Fruit fly (Drosophila melanogaster) whole organism, embryonic: ENCODE data around the gene Osi10b.

Experiments used
- ATbp ChIP-seq: fragments of 200-800 bp; sonication (Bioruptor generic); optimal IDR thresholded peaks from 2 replicates; lab custom pipeline; 2017; ENCODE audit warnings: missing biosample characterization, mild to moderate bottlenecking, missing genetic modification characterization, missing genetic modification reagents
- Blimp-1 ChIP-seq: fragments of 200-800 bp; sonication (Bioruptor generic); optimal IDR thresholded peaks from 3 replicates; lab custom pipeline; 2018; ENCODE audit warnings: missing biosample characterization, missing genetic modification characterization, mild to moderate bottlenecking, moderate library complexity, missing genetic modification reagents
- CG10321 ChIP-seq: fragments of 200-800 bp; sonication (Bioruptor generic); IDR thresholded peaks from 2 replicates; pipeline ENCODE4 v1.3.6; 2022; ENCODE audit warnings: missing biosample characterization, missing genetic modification characterization
- CG10654 ChIP-seq: fragments of 200-800 bp; sonication (Bioruptor generic); optimal IDR thresholded peaks from 2 replicates; lab custom pipeline; 2016; ENCODE audit warnings: missing biosample characterization, missing genetic modification characterization
- CG10979 ChIP-seq: fragments of 200-800 bp; sonication (Bioruptor generic); optimal IDR thresholded peaks from 2 replicates; lab custom pipeline; 2018; ENCODE audit warnings: missing biosample characterization, mild to moderate bottlenecking, missing genetic modification characterization, moderate library complexity
- CG12219 ChIP-seq: fragments of 200-800 bp; sonication (Bioruptor generic); optimal IDR thresholded peaks from 3 replicates; lab custom pipeline; 2018; ENCODE audit warnings: missing biosample characterization, mild to moderate bottlenecking, missing genetic modification characterization
- CG12769 ChIP-seq: fragments of 200-800 bp; sonication (Bioruptor generic); optimal IDR thresholded peaks from 2 replicates; lab custom pipeline; 2019; ENCODE audit warnings: missing biosample characterization, mild to moderate bottlenecking, missing genetic modification characterization, moderate library complexity
- CG15011 ChIP-seq: fragments of 200-800 bp; sonication (Bioruptor generic); optimal IDR thresholded peaks from 3 replicates; lab custom pipeline; 2018; ENCODE audit warnings: missing biosample characterization, mild to moderate bottlenecking, missing genetic modification characterization
- CG15696 ChIP-seq: fragments of 200-800 bp; sonication (Bioruptor generic); optimal IDR thresholded peaks from 2 replicates; lab custom pipeline; 2019; ENCODE audit warnings: missing biosample characterization, mild to moderate bottlenecking, missing genetic modification characterization, moderate library complexity
- CG1603 ChIP-seq: fragments of 200-800 bp; sonication (Bioruptor generic); optimal IDR thresholded peaks from 2 replicates; lab custom pipeline; 2019; ENCODE audit warnings: missing biosample characterization, mild to moderate bottlenecking, missing genetic modification characterization, moderate library complexity
- CG17361 ChIP-seq: fragments of 200-800 bp; sonication (Bioruptor generic); IDR thresholded peaks from 3 replicates; pipeline ENCODE4 v1.3.6; 2022; ENCODE audit warnings: missing biosample characterization, missing genetic modification characterization
- CG18599 ChIP-seq: fragments of 200-800 bp; sonication (Bioruptor generic); optimal IDR thresholded peaks from 3 replicates; lab custom pipeline; 2017; ENCODE audit warnings: missing biosample characterization, missing genetic modification characterization, mild to moderate bottlenecking, moderate library complexity, missing genetic modification reagents
- CG2116 ChIP-seq: fragments of 200-800 bp; sonication (Bioruptor generic); optimal IDR thresholded peaks from 3 replicates; lab custom pipeline; 2018; ENCODE audit warnings: missing biosample characterization, mild to moderate bottlenecking, missing genetic modification characterization
- CG2678 ChIP-seq: fragments of 200-800 bp; sonication (Bioruptor generic); optimal IDR thresholded peaks from 3 replicates; lab custom pipeline; 2019; ENCODE audit warnings: missing biosample characterization, mild to moderate bottlenecking, missing genetic modification characterization, moderate library complexity
- CG3847 ChIP-seq: fragments of 200-800 bp; sonication (Bioruptor generic); IDR thresholded peaks from 2 replicates; pipeline ENCODE4 v1.3.6; 2022; ENCODE audit warnings: missing biosample characterization, missing genetic modification characterization
- CG4707 ChIP-seq: fragments of 200-800 bp; sonication (Bioruptor generic); optimal IDR thresholded peaks from 2 replicates; lab custom pipeline; 2018; ENCODE audit warnings: missing biosample characterization, mild to moderate bottlenecking, missing genetic modification characterization, moderate library complexity
- CG6689 ChIP-seq: fragments of 200-800 bp; sonication (Bioruptor generic); IDR thresholded peaks from 2 replicates; pipeline ENCODE4 v1.3.6; 2022; ENCODE audit warnings: missing biosample characterization, missing genetic modification characterization
- CG7271 ChIP-seq: fragments of 200-800 bp; sonication (Bioruptor generic); optimal IDR thresholded peaks from 2 replicates; lab custom pipeline; 2018; ENCODE audit warnings: missing biosample characterization, mild to moderate bottlenecking, missing genetic modification characterization, moderate library complexity
- CG7745 ChIP-seq: fragments of 200-800 bp; sonication (Bioruptor generic); optimal IDR thresholded peaks from 2 replicates; lab custom pipeline; 2018; ENCODE audit warnings: missing biosample characterization, mild to moderate bottlenecking, missing genetic modification characterization, moderate library complexity
- CG7839 ChIP-seq: fragments of 200-800 bp; sonication (Bioruptor generic); optimal IDR thresholded peaks from 3 replicates; lab custom pipeline; 2018; ENCODE audit warnings: missing biosample characterization, mild to moderate bottlenecking, missing genetic modification characterization, moderate library complexity
- CG7987 ChIP-seq: fragments of 200-800 bp; sonication (Bioruptor generic); optimal IDR thresholded peaks from 2 replicates; lab custom pipeline; 2018; ENCODE audit warnings: missing biosample characterization, mild to moderate bottlenecking, missing genetic modification characterization, moderate library complexity
- Camta ChIP-seq: fragments of 200-800 bp; sonication (Bioruptor generic); optimal IDR thresholded peaks from 2 replicates; lab custom pipeline; 2016; ENCODE audit warnings: missing biosample characterization, missing genetic modification characterization
- CrebB ChIP-seq: fragments of 200-800 bp; sonication (Bioruptor generic); optimal IDR thresholded peaks from 3 replicates; lab custom pipeline; 2018; ENCODE audit warnings: missing biosample characterization, mild to moderate bottlenecking, missing genetic modification characterization
- Dp ChIP-seq: fragments of 200-800 bp; sonication (Bioruptor generic); optimal IDR thresholded peaks from 2 replicates; lab custom pipeline; 2018; ENCODE audit warnings: missing biosample characterization, mild to moderate bottlenecking, missing genetic modification characterization, moderate library complexity
- Ets65A ChIP-seq: fragments of 200-800 bp; sonication (Bioruptor generic); peaks from one replicate; lab custom pipeline; 2016; ENCODE audit warnings: missing biosample characterization, missing genetic modification characterization
- Hr78 ChIP-seq, 2 experiments: fragments of 200-800 bp in 1 of 2; fragments of >200 bp in 1 of 2; sonication (Bioruptor generic) in 1 of 2; optimal IDR thresholded peaks; 2 replicates each; lab custom pipeline; 2017 to 2019; ENCODE audit warnings: missing biosample characterization in 2 of 2, missing genetic modification characterization in 2 of 2, mild to moderate bottlenecking in 1 of 2, moderate library complexity in 1 of 2
- Side ChIP-seq: fragments of 200-800 bp; sonication (Bioruptor generic); optimal IDR thresholded peaks from 2 replicates; lab custom pipeline; 2016; ENCODE audit warnings: missing biosample characterization, missing genetic modification characterization
- abd-A ChIP-seq: fragments of 200-800 bp; sonication (Bioruptor generic); optimal IDR thresholded peaks from 3 replicates; lab custom pipeline; 2019; ENCODE audit warnings: missing biosample characterization, mild to moderate bottlenecking, missing genetic modification characterization, moderate library complexity
- ase ChIP-seq: fragments of 200-800 bp; sonication (Bioruptor generic); IDR thresholded peaks from 3 replicates; pipeline ENCODE4 v1.3.6; 2022; ENCODE audit warnings: missing biosample characterization, missing genetic modification characterization
- bab2 ChIP-seq: fragments of 200-800 bp; sonication (Bioruptor generic); optimal IDR thresholded peaks from 2 replicates; lab custom pipeline; 2016; ENCODE audit warnings: missing biosample characterization, missing genetic modification characterization
- caup ChIP-seq: fragments of 200-800 bp; sonication (Bioruptor generic); optimal IDR thresholded peaks from 3 replicates; lab custom pipeline; 2017; ENCODE audit warnings: missing biosample characterization, mild to moderate bottlenecking, missing genetic modification characterization, moderate library complexity; ENCODE audit not compliant: severe bottlenecking
- dmrt99B ChIP-seq: fragments of 200-800 bp; sonication (Bioruptor generic); optimal IDR thresholded peaks from 2 replicates; lab custom pipeline; 2018; ENCODE audit warnings: missing biosample characterization, mild to moderate bottlenecking, missing genetic modification characterization, moderate library complexity
- dpn ChIP-seq, 2 experiments: fragments of 200-800 bp; sonication (Bioruptor generic); optimal IDR thresholded peaks; 3 replicates each; lab custom pipeline; 2016; ENCODE audit warnings: missing biosample characterization in 2 of 2, missing genetic modification characterization in 2 of 2
- en ChIP-seq: fragments of 200-800 bp; sonication (Bioruptor generic); optimal IDR thresholded peaks from 2 replicates; lab custom pipeline; 2016; ENCODE audit warnings: missing biosample characterization, missing genetic modification characterization
- fd96Cb ChIP-seq: fragments of 200-800 bp; sonication (Bioruptor generic); optimal IDR thresholded peaks from 2 replicates; lab custom pipeline; 2018; ENCODE audit warnings: missing biosample characterization, mild to moderate bottlenecking, missing genetic modification characterization, moderate library complexity
- jigr1 ChIP-seq: fragments of 200-800 bp; sonication (Bioruptor generic); IDR thresholded peaks from 3 replicates; pipeline ENCODE4 v1.3.6; 2022; ENCODE audit warnings: missing biosample characterization, missing genetic modification characterization
- kni ChIP-seq: fragments of 200-800 bp; sonication (Bioruptor generic); optimal IDR thresholded peaks from 3 replicates; lab custom pipeline; 2017; ENCODE audit warnings: mild to moderate bottlenecking, missing biosample characterization, missing genetic modification reagents, missing genetic modification characterization
- lmd ChIP-seq: fragments of 200-800 bp; sonication (Bioruptor generic); IDR thresholded peaks from 2 replicates; pipeline ENCODE4 v1.3.6; 2022; ENCODE audit warnings: missing biosample characterization, missing genetic modification characterization
- nmo ChIP-seq: fragments of 200-800 bp; sonication (Bioruptor generic); optimal IDR thresholded peaks from 2 replicates; lab custom pipeline; 2018; ENCODE audit warnings: missing biosample characterization, mild to moderate bottlenecking, missing genetic modification characterization, moderate library complexity
- oc ChIP-seq: fragments of 200-800 bp; sonication (Bioruptor generic); optimal IDR thresholded peaks from 2 replicates; lab custom pipeline; 2018; ENCODE audit warnings: missing biosample characterization, mild to moderate bottlenecking, missing genetic modification characterization, moderate library complexity
- pros ChIP-seq: fragments of 200-800 bp; sonication (Bioruptor generic); optimal IDR thresholded peaks from 3 replicates; lab custom pipeline; 2019; ENCODE audit warnings: missing biosample characterization, mild to moderate bottlenecking, missing genetic modification characterization, moderate library complexity
- rib ChIP-seq: fragments of 200-800 bp; sonication (Bioruptor generic); IDR thresholded peaks from 2 replicates; pipeline ENCODE4 v1.3.6; 2022; ENCODE audit warnings: missing biosample characterization, missing genetic modification characterization
- scrt ChIP-seq: fragments of 200-800 bp; sonication (Bioruptor generic); optimal IDR thresholded peaks from 2 replicates; lab custom pipeline; 2018; ENCODE audit warnings: missing biosample characterization, mild to moderate bottlenecking, missing genetic modification characterization, moderate library complexity
- sr ChIP-seq: fragments of 200-800 bp; sonication (Bioruptor generic); IDR thresholded peaks from 3 replicates; pipeline ENCODE4 v1.3.6; 2022; ENCODE audit warnings: missing biosample characterization, missing genetic modification characterization
- wek ChIP-seq: fragments of 200-800 bp; sonication (Bioruptor generic); optimal IDR thresholded peaks from 3 replicates; lab custom pipeline; 2018; ENCODE audit warnings: missing biosample characterization, mild to moderate bottlenecking, missing genetic modification characterization, moderate library complexity

Gene Osi10b

DNA sequence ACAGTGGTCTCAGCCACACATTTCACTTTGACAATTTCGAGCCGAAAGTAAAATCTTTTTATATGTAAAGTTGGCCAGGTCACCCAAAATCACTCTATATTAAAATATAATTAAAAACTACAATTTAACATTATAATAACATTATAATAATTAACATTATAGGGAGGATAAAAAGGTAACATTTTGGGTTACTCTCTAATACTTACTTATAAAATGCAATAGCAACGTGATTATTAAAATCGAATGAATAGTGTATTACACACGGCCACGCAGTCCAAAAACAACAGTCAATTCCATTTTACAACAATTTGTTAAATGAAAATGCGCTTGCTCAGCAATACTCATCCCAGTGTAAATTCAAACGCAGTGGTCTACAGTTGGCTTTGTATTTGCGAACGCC lies 43.9 kb upstream of the Osi10b start (continued):
- TF ChIP-seq CG2678 (peak; percentile 13), CG6689 (GFP tag; lab: Robert Waterston, UW) (no peak), CG4707 (GFP tag; lab: Kevin White, UChicago) (no peak), CrebB (no peak), dpn (GFP tag; optimal IDR thresholded peaks at IDR 0.05; lab: Kevin White, UChicago) (no peak), CG12769 (no peak), scrt (GFP tag; lab: Kevin White, UChicago) (no peak), CG3847 (GFP tag; lab: Robert Waterston, UW) (no peak), ATbp (GFP tag; lab: Kevin White, UChicago) (no peak), Dp (GFP tag; lab: Kevin White, UChicago) (no peak), CG15011 (no peak), ase (GFP tag; lab: Robert Waterston, UW) (no peak), CG10321 (GFP tag; lab: Robert Waterston, UW) (no peak), fd96Cb (tag; lab: Kevin White, UChicago) (no peak), CG15696 (no peak), CG7987 (GFP tag; lab: Kevin White, UChicago) (no peak), lmd (GFP tag; lab: Robert Waterston, UW) (no peak), Side (GFP tag; lab: Kevin White, UChicago) (no peak), CG17361 (GFP tag; lab: Robert Waterston, UW) (0 out of 3 replicates have a peak, but pooled peaks have one; percentile 31), CG10654 (GFP tag; lab: Kevin White, UChicago) (no peak), wek (GFP tag; lab: Kevin White, UChicago) (no peak), CG18599 (GFP tag; lab: Kevin White, UChicago) (no peak), nmo (GFP tag; lab: Kevin White, UChicago) (peak; percentile 6), dmrt99B (tag; lab: Kevin White, UChicago) (peak; percentile 17), CG7839 (tag; lab: Kevin White, UChicago) (peak; percentile 16), sr (GFP tag; lab: Robert Waterston, UW) (no peak), jigr1 (no peak)

DNA sequence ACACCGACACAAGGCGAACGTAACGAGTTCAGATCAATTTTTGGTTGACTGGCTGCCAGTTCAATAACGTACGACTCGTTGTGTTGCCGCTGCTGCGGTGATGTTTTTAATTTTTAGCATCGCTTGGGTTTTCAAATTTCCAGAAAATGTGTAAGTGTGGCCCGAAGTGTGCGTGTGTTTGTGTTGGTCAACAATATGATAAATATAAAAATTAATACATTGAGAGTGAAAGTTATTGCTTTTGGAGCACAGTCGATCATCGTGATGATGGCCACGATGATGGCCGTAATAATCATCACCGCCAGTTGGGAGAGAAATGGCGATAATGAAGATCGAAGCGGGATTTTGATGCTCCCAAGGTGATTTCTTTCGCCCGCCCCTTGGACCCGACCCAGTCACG lies 39.8 kb upstream of the Osi10b start:
- TF ChIP-seq Blimp-1 (peak; percentile 93), kni (peak; percentile 34), pros (GFP tag; lab: Kevin White, UChicago) (peak; percentile 14), bab2 (no peak), Hr78 (GFP tag; optimal IDR thresholded peaks at IDR 0.05; lab: Kevin White, UChicago) (peak in 1 of 2 experiments; percentile 32), CG2116 (GFP tag; lab: Kevin White, UChicago) (no peak), rib (no peak), CG7271 (tag; lab: Kevin White, UChicago) (no peak), abd-A (tag; lab: Kevin White, UChicago) (peak; percentile 60), CG7745 (peak; percentile 75)

DNA sequence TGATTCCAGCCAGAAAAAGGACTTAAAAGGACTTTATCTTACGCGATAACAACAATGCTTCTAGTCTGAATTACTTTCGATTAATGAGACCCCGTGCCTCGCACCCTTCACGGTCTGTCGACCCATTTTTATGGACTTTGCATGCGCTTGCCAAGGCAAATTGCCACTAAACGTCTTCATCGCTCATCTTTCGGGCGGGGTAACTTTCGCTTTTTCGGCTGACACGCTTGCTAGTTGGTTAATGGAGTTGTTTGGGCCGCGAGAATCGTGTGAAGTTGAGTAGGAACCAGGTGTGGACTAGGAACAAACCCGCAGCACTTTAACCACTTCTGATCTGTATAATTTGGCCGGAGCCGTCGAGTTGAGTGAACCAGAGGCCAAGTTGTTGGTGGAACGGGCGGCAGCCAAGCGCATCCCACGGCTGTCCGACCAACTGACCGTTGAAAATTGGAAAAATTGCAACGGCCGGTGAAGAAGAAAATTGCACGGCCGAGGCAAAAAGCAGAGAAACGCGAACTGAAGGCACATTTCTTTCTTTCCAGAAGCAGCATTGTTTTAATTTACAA lies 38.9 kb upstream of the Osi10b start, which contains the start of gene Osi5:
TSS of gene Osi5 (plus strand) at position 516 of the 566 bp plus-strand sequence.
- TF ChIP-seq Ets65A (GFP tag; lab: Kevin White, UChicago) (peak; percentile 4), en (GFP tag; lab: Kevin White, UChicago) (no peak), Camta (GFP tag; lab: Kevin White, UChicago) (no peak), CG12219 (GFP tag; lab: Kevin White, UChicago) (no peak), CG10979 (tag; lab: Kevin White, UChicago) (no peak), Blimp-1 (peak; percentile 95), oc (tag; lab: Kevin White, UChicago) (no peak), CG1603 (tag; lab: Kevin White, UChicago) (no peak), caup (GFP tag; lab: Kevin White, UChicago) (no peak)
